Fruit fly (Drosophila melanogaster) whole organism, embryonic: ENCODE data around the gene IleRS-m.

Experiments
- CG1024 ChIP-seq: fragments of 200-800 bp; sonication (Bioruptor generic); IDR thresholded peaks from 2 replicates; pipeline ENCODE4 v1.3.6; 2022; ENCODE audit warnings: missing biosample characterization, missing genetic modification characterization
- CG12769 ChIP-seq: fragments of 200-800 bp; sonication (Bioruptor generic); optimal IDR thresholded peaks from 2 replicates; lab custom pipeline; 2019; ENCODE audit warnings: missing biosample characterization, mild to moderate bottlenecking, missing genetic modification characterization, moderate library complexity
- CG1603 ChIP-seq: fragments of 200-800 bp; sonication (Bioruptor generic); optimal IDR thresholded peaks from 2 replicates; lab custom pipeline; 2019; ENCODE audit warnings: missing biosample characterization, mild to moderate bottlenecking, missing genetic modification characterization, moderate library complexity
- CG17186 ChIP-seq: fragments of 200-800 bp; sonication (Bioruptor generic); optimal IDR thresholded peaks from 3 replicates; lab custom pipeline; 2017; ENCODE audit warnings: missing biosample characterization, missing genetic modification reagents, missing genetic modification characterization
- CG17568 ChIP-seq: fragments of 200-800 bp; sonication (Bioruptor generic); optimal IDR thresholded peaks from 2 replicates; lab custom pipeline; 2018; ENCODE audit warnings: missing biosample characterization, mild to moderate bottlenecking, missing genetic modification characterization, moderate library complexity
- CG17612 ChIP-seq: fragments of 200-800 bp; sonication (Bioruptor generic); IDR thresholded peaks from 2 replicates; pipeline ENCODE4 v1.3.6; 2022; ENCODE audit warnings: missing biosample characterization, missing genetic modification characterization
- CG18599 ChIP-seq: fragments of 200-800 bp; sonication (Bioruptor generic); optimal IDR thresholded peaks from 3 replicates; lab custom pipeline; 2017; ENCODE audit warnings: missing biosample characterization, missing genetic modification characterization, mild to moderate bottlenecking, moderate library complexity, missing genetic modification reagents
- CG18619 ChIP-seq: fragments of 200-800 bp; sonication (Bioruptor generic); optimal IDR thresholded peaks from 3 replicates; lab custom pipeline; 2017; ENCODE audit warnings: missing biosample characterization, mild to moderate bottlenecking, missing genetic modification characterization
- CG2712 ChIP-seq: fragments of 200-800 bp; optimal IDR thresholded peaks from 3 replicates; lab custom pipeline; 2019; ENCODE audit warnings: missing biosample characterization, mild to moderate bottlenecking, missing genetic modification characterization, moderate library complexity
- CG2889 ChIP-seq: fragments of 200-800 bp; sonication (Bioruptor generic); IDR thresholded peaks from 3 replicates; pipeline ENCODE4 v1.3.6; 2022; ENCODE audit warnings: missing biosample characterization, missing genetic modification characterization
- CG31224 ChIP-seq: fragments of 200-800 bp; sonication (Bioruptor generic); IDR thresholded peaks from 2 replicates; pipeline ENCODE4 v1.3.6; 2022; ENCODE audit warnings: missing biosample characterization, missing genetic modification characterization
- CG31441 ChIP-seq: fragments of 200-800 bp; sonication (Bioruptor generic); IDR thresholded peaks from 2 replicates; pipeline ENCODE4 v1.3.6; 2022; ENCODE audit warnings: missing biosample characterization, missing genetic modification characterization
- CG5180 ChIP-seq: fragments of 200-800 bp; sonication (Bioruptor generic); optimal IDR thresholded peaks from 3 replicates; lab custom pipeline; 2017; ENCODE audit warnings: missing biosample characterization, missing genetic modification characterization, mild to moderate bottlenecking, moderate library complexity, missing genetic modification reagents
- CG6791 ChIP-seq: fragments of 200-800 bp; sonication (Bioruptor generic); IDR thresholded peaks from 3 replicates; pipeline ENCODE4 v1.3.6; 2022; ENCODE audit warnings: missing biosample characterization, missing genetic modification characterization; ENCODE audit not compliant: partially characterized antibody
- CG7372 ChIP-seq: fragments of 200-800 bp; sonication (Bioruptor generic); IDR thresholded peaks from 2 replicates; pipeline ENCODE4 v1.3.6; 2022; ENCODE audit warnings: missing biosample characterization, missing genetic modification characterization
- CG7839 ChIP-seq: fragments of 200-800 bp; sonication (Bioruptor generic); optimal IDR thresholded peaks from 3 replicates; lab custom pipeline; 2018; ENCODE audit warnings: missing biosample characterization, mild to moderate bottlenecking, missing genetic modification characterization, moderate library complexity
- CG7963 ChIP-seq: fragments of 200-800 bp; sonication (Bioruptor generic); IDR thresholded peaks from 3 replicates; pipeline ENCODE4 v1.3.6; 2022; ENCODE audit warnings: missing biosample characterization, missing genetic modification characterization; ENCODE audit not compliant: partially characterized antibody
- CG9797 ChIP-seq: fragments of 200-800 bp; sonication (Bioruptor generic); optimal IDR thresholded peaks from 3 replicates; lab custom pipeline; 2018; ENCODE audit warnings: missing biosample characterization, mild to moderate bottlenecking, missing genetic modification characterization
- Deaf1 ChIP-seq: fragments of 200-800 bp; optimal IDR thresholded peaks from 3 replicates; lab custom pipeline; 2019; ENCODE audit warnings: missing biosample characterization, mild to moderate bottlenecking, missing genetic modification characterization, moderate library complexity
- Doc3 ChIP-seq: fragments of 200-800 bp; sonication (Bioruptor generic); IDR thresholded peaks from 3 replicates; pipeline ENCODE4 v1.3.6; 2022; ENCODE audit warnings: missing biosample characterization, missing genetic modification characterization; ENCODE audit not compliant: partially characterized antibody
- Dp ChIP-seq: fragments of 200-800 bp; sonication (Bioruptor generic); optimal IDR thresholded peaks from 2 replicates; lab custom pipeline; 2018; ENCODE audit warnings: missing biosample characterization, mild to moderate bottlenecking, missing genetic modification characterization, moderate library complexity
- Fer3 ChIP-seq: fragments of 200-800 bp; sonication (Bioruptor generic); optimal IDR thresholded peaks from 2 replicates; lab custom pipeline; 2018; ENCODE audit warnings: missing biosample characterization, mild to moderate bottlenecking, missing genetic modification characterization, moderate library complexity
- HLH4C ChIP-seq: fragments of 200-800 bp; sonication (Bioruptor generic); IDR thresholded peaks from 3 replicates; pipeline ENCODE4 v1.3.6; 2022; ENCODE audit warnings: missing biosample characterization, missing genetic modification characterization; ENCODE audit not compliant: partially characterized antibody
- Mad ChIP-seq: fragments of 200-800 bp; sonication (Bioruptor generic); optimal IDR thresholded peaks from 2 replicates; lab custom pipeline; 2016; ENCODE audit warnings: missing biosample characterization, missing genetic modification characterization
- Med ChIP-seq: fragments of 200-800 bp; sonication (Bioruptor generic); peaks from one replicate; lab custom pipeline; 2016; ENCODE audit warnings: missing biosample characterization, missing genetic modification characterization, mild to moderate bottlenecking, inconsistent platforms, moderate library complexity
- Mes4 ChIP-seq: fragments of 200-800 bp; sonication (Bioruptor generic); optimal IDR thresholded peaks from 2 replicates; lab custom pipeline; 2016; ENCODE audit warnings: missing biosample characterization, missing genetic modification characterization
- Myb ChIP-seq: fragments of 200-800 bp; sonication (Bioruptor generic); optimal IDR thresholded peaks from 2 replicates; lab custom pipeline; 2016; ENCODE audit warnings: missing biosample characterization, missing genetic modification characterization
- Rx ChIP-seq: fragments of 200-800 bp; sonication (Bioruptor generic); IDR thresholded peaks from 2 replicates; pipeline ENCODE4 v1.3.6; 2022; ENCODE audit warnings: missing biosample characterization, missing genetic modification characterization
- Sry-δ ChIP-seq: fragments of 200-800 bp; sonication (Bioruptor generic); optimal IDR thresholded peaks from 2 replicates; lab custom pipeline; 2016; ENCODE audit warnings: missing biosample characterization, missing genetic modification characterization
- amos ChIP-seq: fragments of 200-800 bp; sonication (Bioruptor generic); IDR thresholded peaks from 2 replicates; pipeline ENCODE4 v1.3.6; 2022; ENCODE audit warnings: missing biosample characterization, missing genetic modification characterization; ENCODE audit not compliant: partially characterized antibody
- ap ChIP-seq: fragments of 200-800 bp; sonication (Bioruptor generic); IDR thresholded peaks from 2 replicates; pipeline ENCODE4 v1.3.6; 2022; ENCODE audit warnings: missing biosample characterization, missing genetic modification characterization
- bowl ChIP-seq: fragments of 200-800 bp; sonication (Bioruptor generic); IDR thresholded peaks from 2 replicates; pipeline ENCODE4 v1.3.6; 2022; ENCODE audit warnings: missing biosample characterization, missing genetic modification characterization
- bsh ChIP-seq, 2 experiments: fragments of 200-800 bp; sonication (Bioruptor generic); optimal IDR thresholded peaks; 2 replicates each; lab custom pipeline; 2017 to 2018; ENCODE audit warnings: mild to moderate bottlenecking in 2 of 2, missing biosample characterization in 2 of 2, missing genetic modification characterization in 2 of 2, moderate library complexity in 1 of 2
- chinmo ChIP-seq: fragments of 200-800 bp; sonication (Bioruptor generic); IDR thresholded peaks from 4 replicates; pipeline ENCODE4 v1.3.6; 2022; ENCODE audit warnings: missing biosample characterization, missing genetic modification characterization; ENCODE audit not compliant: partially characterized antibody
- crol ChIP-seq: fragments of 200-800 bp; sonication (Bioruptor generic); IDR thresholded peaks from 2 replicates; pipeline ENCODE4 v1.3.6; 2022; ENCODE audit warnings: missing biosample characterization, missing genetic modification characterization
- emc ChIP-seq: fragments of 200-800 bp; sonication (Bioruptor generic); optimal IDR thresholded peaks from 2 replicates; lab custom pipeline; 2016; ENCODE audit warnings: missing biosample characterization, missing genetic modification characterization
- fd64A ChIP-seq: fragments of 200-800 bp; sonication (Bioruptor generic); optimal IDR thresholded peaks from 3 replicates; lab custom pipeline; 2018; ENCODE audit warnings: missing biosample characterization, mild to moderate bottlenecking, missing genetic modification characterization
- gcm2 ChIP-seq: fragments of 200-800 bp; sonication (Bioruptor generic); optimal IDR thresholded peaks from 2 replicates; lab custom pipeline; 2016; ENCODE audit warnings: missing biosample characterization, missing genetic modification characterization
- gfzf ChIP-seq: fragments of 200-800 bp; sonication (Bioruptor generic); optimal IDR thresholded peaks from 2 replicates; lab custom pipeline; 2016; ENCODE audit warnings: missing biosample characterization, mild to moderate bottlenecking, missing genetic modification characterization, moderate library complexity
- hb ChIP-seq: fragments of 200-800 bp; sonication (Bioruptor generic); IDR thresholded peaks from 3 replicates; pipeline ENCODE4 v1.3.6; 2022; ENCODE audit warnings: missing biosample characterization, missing genetic modification characterization; ENCODE audit not compliant: partially characterized antibody
- kay ChIP-seq: fragments of 200-800 bp; sonication (Bioruptor generic); optimal IDR thresholded peaks from 2 replicates; lab custom pipeline; 2016; ENCODE audit warnings: missing biosample characterization, missing genetic modification characterization
- prd ChIP-seq, 3 experiments: fragments of >200 bp in 2 of 3; fragments of 200-800 bp in 1 of 3; sonication (Bioruptor generic) in 1 of 3; optimal IDR thresholded peaks in 2 of 3; IDR thresholded peaks in 1 of 3; 2 replicates in 2 of 3; 3 replicates in 1 of 3; pipeline versions ENCODE4 v1.3.6 to Lab custom; 2017 to 2022; ENCODE audit warnings: missing biosample characterization in 1 of 3, missing genetic modification characterization in 1 of 3
- sens ChIP-seq: fragments of 200-800 bp; sonication (Bioruptor generic); peaks from one replicate; lab custom pipeline; 2016; ENCODE audit warnings: missing biosample characterization, missing genetic modification characterization
- stc ChIP-seq: fragments of 200-800 bp; sonication (Bioruptor generic); IDR thresholded peaks from 2 replicates; pipeline ENCODE4 v1.3.6; 2022; ENCODE audit warnings: missing biosample characterization, missing genetic modification characterization
- tap ChIP-seq: fragments of 200-800 bp; optimal IDR thresholded peaks from 3 replicates; lab custom pipeline; 2019; ENCODE audit warnings: missing biosample characterization, mild to moderate bottlenecking, missing genetic modification characterization, moderate library complexity
- ttk ChIP-seq: fragments of 200-800 bp; sonication (Bioruptor generic); IDR thresholded peaks from 2 replicates; pipeline ENCODE4 v2.1.2; 2022; ENCODE audit warnings: missing biosample characterization, missing genetic modification characterization
- wdn ChIP-seq: fragments of 200-800 bp; sonication (Bioruptor generic); IDR thresholded peaks from 2 replicates; pipeline ENCODE4 v1.3.6; 2022; ENCODE audit warnings: missing biosample characterization, missing genetic modification characterization

The IleRS-m gene

dm6 chr3L:16128973-16129745, 29.1 kb downstream of the IleRS-m start, which contains the start of gene SsRbeta (continued):
- TF ChIP-seq Dp (GFP tag; lab: Kevin White, UChicago) (peak; percentile 25), sens (GFP tag; lab: Kevin White, UChicago) (peak; percentile 45), Doc3 (GFP tag; lab: Robert Waterston, UW) (peak; percentile 69; the same call in 2 of the 3 replicates), amos (GFP tag; lab: Robert Waterston, UW) (peak; percentile 88; the same call in 1 of the 2 replicates), ap (GFP tag; lab: Robert Waterston, UW) (peak; percentile 70), stc (GFP tag; lab: Robert Waterston, UW) (peak; percentile 55), Sry-δ (GFP tag; lab: Kevin White, UChicago) (peak; percentile 60), CG2889 (GFP tag; lab: Robert Waterston, UW) (peak; percentile 3; the same call in 1 of the 3 replicates), Myb (GFP tag; lab: Kevin White, UChicago) (peak; percentile 63), CG7372 (GFP tag; lab: Robert Waterston, UW) (peak; percentile 58), CG6791 (GFP tag; lab: Robert Waterston, UW) (peak; percentile 82), bsh (GFP tag; optimal IDR thresholded peaks at IDR 0.05; lab: Kevin White, UChicago) (peak in 1 of 2 experiments; percentile 46), CG17568 (GFP tag; lab: Kevin White, UChicago) (no peak), CG31441 (peak; percentile 65), HLH4C (GFP tag; lab: Robert Waterston, UW) (peak; percentile 52; the same call in 2 of the 3 replicates), crol (GFP tag; lab: Robert Waterston, UW) (no peak), Med (GFP tag; lab: Kevin White, UChicago) (peak; percentile 91), Mes4 (GFP tag; lab: Kevin White, UChicago) (no peak), CG7963 (no peak), prd (optimal IDR thresholded peaks at IDR 0.05; lab: Kevin White, UChicago) (no peak), prd (GFP tag; IDR thresholded peaks at IDR 0.05; lab: Robert Waterston, UW) (peak; percentile 49), Fer3 (peak; percentile 7), CG17612 (GFP tag; lab: Robert Waterston, UW) (peak; percentile 37; the same call in 1 of the 2 replicates), Deaf1 (tag; lab: Kevin White, UChicago) (peak; percentile 96), CG18599 (peak; percentile 12), CG5180 (GFP tag; lab: Kevin White, UChicago) (peak; percentile 13), CG18619 (GFP tag; lab: Kevin White, UChicago) (no peak), CG7839 (tag; lab: Kevin White, UChicago) (peak; percentile 9), bowl (GFP tag; lab: Robert Waterston, UW) (no peak), wdn (GFP tag; lab: Robert Waterston, UW) (0 out of 2 replicates have a peak, but pooled peaks have one; percentile 48), CG17186 (peak; percentile 49), gcm2 (no peak), tap (tag; lab: Kevin White, UChicago) (no peak), CG1603 (tag; lab: Kevin White, UChicago) (peak; percentile 77), CG12769 (tag; lab: Kevin White, UChicago) (peak; percentile 44), CG1024 (GFP tag; lab: Robert Waterston, UW) (peak; percentile 61; the same call in 1 of the 2 replicates), ttk (GFP tag; lab: Robert Waterston, UW) (peak; percentile 50), CG2712 (tag; lab: Kevin White, UChicago) (peak; percentile 14), Mad (GFP tag; lab: Kevin White, UChicago) (no peak), CG31224 (GFP tag; lab: Robert Waterston, UW) (0 out of 2 replicates have a peak, but pooled peaks have one; percentile 48), emc (GFP tag; lab: Kevin White, UChicago) (no peak), gfzf (GFP tag; lab: Kevin White, UChicago) (peak; percentile 51), CG9797 (GFP tag; lab: Kevin White, UChicago) (peak; percentile 50), fd64A (GFP tag; lab: Kevin White, UChicago) (no peak), kay (GFP tag; lab: Kevin White, UChicago) (peak; percentile 28), Rx (GFP tag; lab: Robert Waterston, UW) (peak; percentile 46), chinmo (GFP tag; lab: Robert Waterston, UW) (peak; percentile 72; the same call in 1 of the 4 replicates), hb (GFP tag; lab: Robert Waterston, UW) (peak; percentile 61; the same call in 1 of the 3 replicates)
